Fruit fly (Drosophila melanogaster) whole organism, adult: ENCODE data around the gene grnd.

Experiments used
- CG11617 ChIP-seq: fragments of 200-800 bp; sonication (Bioruptor generic); optimal IDR thresholded peaks from 2 replicates; lab custom pipeline; 2017; ENCODE audit warnings: mild to moderate bottlenecking, missing biosample characterization, missing genetic modification reagents, missing genetic modification characterization
- CG12768 ChIP-seq: fragments of 200-800 bp; sonication (Bioruptor generic); optimal IDR thresholded peaks from 2 replicates; lab custom pipeline; 2017; ENCODE audit warnings: missing biosample characterization, missing genetic modification characterization, mild to moderate bottlenecking, moderate library complexity, missing genetic modification reagents
- CG14711 ChIP-seq: fragments of 200-800 bp; sonication (Bioruptor generic); optimal IDR thresholded peaks from 2 replicates; lab custom pipeline; 2018; ENCODE audit warnings: missing biosample characterization, mild to moderate bottlenecking, missing genetic modification characterization, moderate library complexity
- CG1620 ChIP-seq: fragments of 200-800 bp; sonication (Bioruptor generic); optimal IDR thresholded peaks from 2 replicates; lab custom pipeline; 2016; ENCODE audit warnings: missing biosample characterization, missing genetic modification characterization
- CG33017 ChIP-seq: fragments of 200-800 bp; sonication (Bioruptor generic); optimal IDR thresholded peaks from 2 replicates; lab custom pipeline; 2018; ENCODE audit warnings: missing biosample characterization, mild to moderate bottlenecking, missing genetic modification characterization, moderate library complexity
- CG5204 ChIP-seq: fragments of 200-800 bp; sonication (Bioruptor generic); optimal IDR thresholded peaks from 2 replicates; lab custom pipeline; 2016; ENCODE audit warnings: missing biosample characterization, missing genetic modification characterization
- CG7045 ChIP-seq: fragments of 200-800 bp; sonication (Bioruptor generic); optimal IDR thresholded peaks from 2 replicates; lab custom pipeline; 2017; ENCODE audit warnings: missing biosample characterization, mild to moderate bottlenecking, missing genetic modification characterization
- CG7101 ChIP-seq: fragments of 200-800 bp; sonication (Bioruptor generic); optimal IDR thresholded peaks from 2 replicates; lab custom pipeline; 2018; ENCODE audit warnings: missing biosample characterization, mild to moderate bottlenecking, missing genetic modification characterization, moderate library complexity
- Clk ChIP-seq: fragments of 200-800 bp; sonication (Bioruptor generic); optimal IDR thresholded peaks from 2 replicates; lab custom pipeline; 2017; ENCODE audit warnings: missing biosample characterization, missing genetic modification characterization
- Crg-1 ChIP-seq: fragments of 200-800 bp; sonication (Bioruptor generic); optimal IDR thresholded peaks from 2 replicates; lab custom pipeline; 2016; ENCODE audit warnings: missing biosample characterization, missing genetic modification characterization
- Hr96 ChIP-seq: fragments of 200-800 bp; sonication (Bioruptor generic); optimal IDR thresholded peaks from 2 replicates; lab custom pipeline; 2016; ENCODE audit warnings: missing biosample characterization, missing genetic modification characterization
- Mnt ChIP-seq: fragments of 200-800 bp; sonication (Bioruptor generic); optimal IDR thresholded peaks from 2 replicates; lab custom pipeline; 2016; ENCODE audit warnings: missing biosample characterization, mild to moderate bottlenecking, missing genetic modification characterization
- bab1 ChIP-seq: fragments of 200-800 bp; sonication (Bioruptor generic); optimal IDR thresholded peaks from 3 replicates; lab custom pipeline; 2019; ENCODE audit warnings: missing biosample characterization, mild to moderate bottlenecking, missing genetic modification characterization, moderate library complexity
- cic ChIP-seq: fragments of 200-800 bp; sonication (Bioruptor generic); optimal IDR thresholded peaks from 2 replicates; lab custom pipeline; 2017; ENCODE audit warnings: missing biosample characterization, mild to moderate bottlenecking, missing genetic modification characterization, moderate library complexity
- cnc ChIP-seq, 2 experiments: fragments of >200 bp; optimal IDR thresholded peaks; 2 replicates each; lab custom pipeline; 2017
- kay ChIP-seq: fragments of 200-800 bp; sonication (Bioruptor generic); peaks from one replicate; lab custom pipeline; 2016; ENCODE audit warnings: missing biosample characterization, missing genetic modification characterization, borderline replicate concordance
- ovo ChIP-seq: fragments of 200-800 bp; sonication (Bioruptor generic); optimal IDR thresholded peaks from 2 replicates; lab custom pipeline; 2016; ENCODE audit warnings: missing biosample characterization, missing genetic modification characterization
- pad ChIP-seq: fragments of 200-800 bp; sonication (Bioruptor generic); optimal IDR thresholded peaks from 3 replicates; lab custom pipeline; 2017; ENCODE audit warnings: missing biosample characterization, missing genetic modification characterization, mild to moderate bottlenecking, moderate library complexity, missing genetic modification reagents
- tj ChIP-seq: fragments of 200-800 bp; sonication (Bioruptor generic); optimal IDR thresholded peaks from 3 replicates; lab custom pipeline; 2017; ENCODE audit warnings: missing biosample characterization, mild to moderate bottlenecking, missing genetic modification characterization, moderate library complexity
- toe ChIP-seq: fragments of 200-800 bp; sonication (Bioruptor generic); optimal IDR thresholded peaks from 2 replicates; lab custom pipeline; 2016; ENCODE audit warnings: missing biosample characterization, missing genetic modification characterization

Gene grnd

DNA sequence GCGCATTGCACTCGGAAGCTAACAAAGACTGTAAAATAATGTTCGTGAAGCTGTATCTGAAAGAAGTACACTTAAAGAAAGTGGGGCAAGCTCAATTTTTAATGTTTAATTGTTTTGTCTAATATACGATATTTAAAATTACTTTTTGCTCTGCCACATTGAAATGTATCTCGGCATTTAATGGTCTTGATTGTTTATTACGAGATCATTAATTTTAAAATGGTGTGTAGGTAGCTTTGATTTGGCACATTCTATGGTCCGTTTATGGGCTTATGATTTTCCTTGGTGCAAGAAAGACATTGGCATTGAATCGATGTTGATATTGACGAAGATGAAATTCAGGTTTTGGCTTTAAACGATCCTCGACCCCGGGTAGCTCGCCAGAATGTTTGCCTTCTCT is 21.6 kb upstream of the grnd start:
- TF ChIP-seq Clk (no peak), tj (GFP tag; lab: Kevin White, UChicago) (no peak), CG33017 (tag; lab: Kevin White, UChicago) (no peak), CG5204 (no peak), kay (GFP tag; lab: Kevin White, UChicago) (no peak), CG1620 (GFP tag; lab: Kevin White, UChicago) (no peak), ovo (no peak), CG11617 (GFP tag; lab: Kevin White, UChicago) (no peak)

dm6 chr2L:18464116-18464530 is 21.1 kb upstream of the grnd start:
- no peak for TF ChIP-seq cic (GFP tag; lab: Kevin White, UChicago)
- TF ChIP-seq CG11617 (GFP tag; lab: Kevin White, UChicago), result no peak
- TF ChIP-seq Clk, result no peak
- no peak for TF ChIP-seq Crg-1 (GFP tag; lab: Kevin White, UChicago)
- no peak for TF ChIP-seq cnc (optimal IDR thresholded peaks at IDR 0.05; lab: Kevin White, UChicago)
- TF ChIP-seq CG14711 (tag; lab: Kevin White, UChicago), result no peak
- TF ChIP-seq CG33017 (tag; lab: Kevin White, UChicago), result no peak
- TF ChIP-seq Mnt, result no peak
- no peak for TF ChIP-seq ovo
- TF ChIP-seq CG5204, result no peak
- no peak for TF ChIP-seq Hr96 (GFP tag; lab: Kevin White, UChicago)
- TF ChIP-seq pad (GFP tag; lab: Kevin White, UChicago), result no peak
- no peak for TF ChIP-seq tj (GFP tag; lab: Kevin White, UChicago)
- no peak for TF ChIP-seq CG1620 (GFP tag; lab: Kevin White, UChicago)
- TF ChIP-seq CG7101 (tag; lab: Kevin White, UChicago), result no peak
- no peak for TF ChIP-seq bab1 (GFP tag; lab: Kevin White, UChicago)
- TF ChIP-seq CG7045, result no peak
- no peak for TF ChIP-seq CG12768 (GFP tag; lab: Kevin White, UChicago)

dm6 chr2L:18465402-18466201 is 19.6 kb upstream of the grnd start:
- TF ChIP-seq kay (GFP tag; lab: Kevin White, UChicago) (peak; percentile 73), ovo (no peak)

DNA sequence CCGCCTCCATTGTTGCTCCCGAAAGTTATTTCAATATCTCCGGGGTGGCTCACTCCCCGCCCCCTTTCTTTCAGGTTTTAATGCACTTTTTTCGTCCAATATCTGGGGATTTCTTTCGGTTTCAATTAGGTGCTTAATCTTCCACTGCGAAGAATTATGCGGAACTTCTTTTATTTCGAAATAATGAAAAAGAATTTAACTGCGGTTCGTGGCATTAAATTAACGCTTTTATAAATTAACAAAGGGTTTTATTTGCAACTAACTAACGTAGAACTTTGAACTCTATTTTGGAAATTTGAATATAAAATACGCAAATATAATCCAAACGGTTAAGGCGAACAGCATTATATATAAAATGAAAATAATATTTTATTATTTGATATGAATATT is 19.0 kb upstream of the grnd start:
- TF ChIP-seq cic (GFP tag; lab: Kevin White, UChicago), result no peak
- no peak for TF ChIP-seq Crg-1 (GFP tag; lab: Kevin White, UChicago)
- TF ChIP-seq CG1620 (GFP tag; lab: Kevin White, UChicago), result no peak
- no peak for TF ChIP-seq Hr96 (GFP tag; lab: Kevin White, UChicago)
- no peak for TF ChIP-seq CG14711 (tag; lab: Kevin White, UChicago)
- no peak for TF ChIP-seq bab1 (GFP tag; lab: Kevin White, UChicago)
- TF ChIP-seq pad (GFP tag; lab: Kevin White, UChicago), result no peak
- TF ChIP-seq kay (GFP tag; lab: Kevin White, UChicago), result no peak
- TF ChIP-seq CG5204, result no peak
- TF ChIP-seq Mnt, result no peak

dm6 chr2L:18466669-18467068 is 18.5 kb upstream of the grnd start:
- TF ChIP-seq CG14711 (tag; lab: Kevin White, UChicago), result no peak

DNA sequence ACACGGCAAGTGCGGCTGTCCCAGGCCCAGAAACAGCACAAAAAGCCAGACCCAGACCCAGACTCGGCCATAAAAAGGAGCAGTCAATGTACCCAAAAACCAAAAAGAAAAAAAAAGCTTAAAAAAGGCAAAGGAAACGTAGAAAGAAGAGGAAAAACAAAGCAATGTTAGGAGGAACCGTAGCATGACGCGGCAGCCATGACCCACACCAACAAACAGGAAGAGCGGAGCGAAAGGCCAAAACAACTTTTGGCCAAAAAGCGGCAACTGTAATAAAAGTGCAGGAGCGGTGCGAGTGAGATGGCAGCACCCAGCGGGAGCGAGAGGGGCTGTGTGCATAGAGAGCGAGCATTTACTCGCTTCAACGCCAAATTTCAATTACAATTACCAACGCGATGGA is 17.8 kb upstream of the grnd start:
- TF ChIP-seq CG7045 (no peak), cnc (optimal IDR thresholded peaks at IDR 0.05; lab: Kevin White, UChicago) (no peak), CG5204 (no peak), Mnt (no peak), pad (GFP tag; lab: Kevin White, UChicago) (no peak), tj (GFP tag; lab: Kevin White, UChicago) (no peak), cic (GFP tag; lab: Kevin White, UChicago) (no peak), CG1620 (GFP tag; lab: Kevin White, UChicago) (no peak), Clk (no peak), CG33017 (tag; lab: Kevin White, UChicago) (no peak), CG14711 (tag; lab: Kevin White, UChicago) (no peak)

DNA sequence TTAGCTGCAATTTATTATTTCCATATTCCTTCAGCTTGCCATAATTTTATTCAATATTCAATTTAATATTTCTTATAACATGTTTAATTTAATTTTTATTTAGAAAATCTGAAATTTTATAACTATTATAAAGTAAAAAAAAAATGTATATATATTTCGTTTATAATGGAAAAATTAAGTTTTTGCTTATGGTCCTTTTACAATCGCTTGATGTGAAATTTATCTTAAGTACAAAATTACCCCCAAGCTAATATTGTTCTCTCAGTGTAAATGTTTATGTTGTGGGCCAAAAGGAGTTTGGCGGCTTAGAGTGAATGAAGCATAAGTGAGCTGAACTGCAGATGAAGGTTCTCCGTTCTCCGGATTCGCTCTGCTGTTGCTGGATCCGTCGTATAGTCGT is 17.2 kb upstream of the grnd start:
- no peak for TF ChIP-seq Mnt
- no peak for TF ChIP-seq toe (GFP tag; lab: Kevin White, UChicago)
- no peak for TF ChIP-seq tj (GFP tag; lab: Kevin White, UChicago)
- TF ChIP-seq CG7101 (tag; lab: Kevin White, UChicago), result no peak
- no peak for TF ChIP-seq Hr96 (GFP tag; lab: Kevin White, UChicago)
- TF ChIP-seq CG1620 (GFP tag; lab: Kevin White, UChicago), result no peak
- no peak for TF ChIP-seq CG33017 (tag; lab: Kevin White, UChicago)
- no peak for TF ChIP-seq kay (GFP tag; lab: Kevin White, UChicago)
